Worm (Caenorhabditis elegans): ENCODE data around the gene R05G9R.1.

- TF ChIP-seq pqm-1 (tag; optimal IDR thresholded peaks at IDR 0.05): no peak
- no peak for TF ChIP-seq fos-1 (tag; optimal IDR thresholded peaks at IDR 0.05)
- TF ChIP-seq snpc-4 (tag; optimal IDR thresholded peaks at IDR 0.05): no peak
- no peak for TF ChIP-seq ztf-11 (tag; optimal IDR thresholded peaks at IDR 0.05)
- no peak for TF ChIP-seq lsy-12 (tag; optimal IDR thresholded peaks at IDR 0.05)
- TF ChIP-seq egl-27 (tag; optimal IDR thresholded peaks at IDR 0.05): no peak
- TF ChIP-seq ceh-82 (tag; optimal IDR thresholded peaks at IDR 0.05): no peak
- TF ChIP-seq unc-62 (GFP tag; optimal IDR thresholded peaks at IDR 0.05): no peak
These were observed 14.7 kb downstream of the R05G9R.1 start, which contains the start of gene twk-49 for ce11 chrII:6499067-6499466.
